Fruit fly (Drosophila melanogaster) whole organism, embryonic: Measurements from ENCODE around the gene Duox.
A peak's percentile ranks its signal among the peaks of the same experiment; 100 is the strongest.

ENCODE experiments used
- ATbp ChIP-seq: fragments of 200-800 bp; sonication (Bioruptor generic); optimal IDR thresholded peaks from 2 replicates; lab custom pipeline; 2017; ENCODE audit warnings: missing biosample characterization, mild to moderate bottlenecking, missing genetic modification characterization, missing genetic modification reagents
- Atf6 ChIP-seq: fragments of 200-800 bp; sonication (Bioruptor generic); IDR thresholded peaks from 2 replicates; pipeline ENCODE4 v1.3.6; 2022; ENCODE audit warnings: missing biosample characterization, missing genetic modification characterization
- B-H1 ChIP-seq: fragments of 200-800 bp; sonication (Bioruptor generic); IDR thresholded peaks from 3 replicates; pipeline ENCODE4 v1.3.6; 2022; ENCODE audit warnings: missing biosample characterization, missing genetic modification characterization
- CG11093 ChIP-seq: fragments of 200-800 bp; sonication (Bioruptor generic); IDR thresholded peaks from 3 replicates; pipeline ENCODE4 v1.3.6; 2022; ENCODE audit warnings: missing biosample characterization, missing genetic modification characterization
- CG12659 ChIP-seq: fragments of 200-800 bp; sonication (Bioruptor generic); optimal IDR thresholded peaks from 3 replicates; lab custom pipeline; 2017; ENCODE audit warnings: mild to moderate bottlenecking, missing biosample characterization, missing genetic modification reagents, missing genetic modification characterization
- CG12744 ChIP-seq: fragments of 200-800 bp; sonication (Bioruptor generic); optimal IDR thresholded peaks from 2 replicates; lab custom pipeline; 2016; ENCODE audit warnings: missing biosample characterization, missing genetic modification characterization
- CG13296 ChIP-seq: fragments of 200-800 bp; sonication (Bioruptor generic); optimal IDR thresholded peaks from 3 replicates; lab custom pipeline; 2018; ENCODE audit warnings: missing biosample characterization, mild to moderate bottlenecking, missing genetic modification characterization
- CG17802 ChIP-seq: fragments of 200-800 bp; sonication (Bioruptor generic); optimal IDR thresholded peaks from 2 replicates; lab custom pipeline; 2018; ENCODE audit warnings: missing biosample characterization, mild to moderate bottlenecking, missing genetic modification characterization, moderate library complexity
- CG17829 ChIP-seq: fragments of 200-800 bp; optimal IDR thresholded peaks from 2 replicates; lab custom pipeline; 2019; ENCODE audit warnings: missing biosample characterization, mild to moderate bottlenecking, missing genetic modification characterization, moderate library complexity
- CG18011 ChIP-seq: fragments of 200-800 bp; sonication (Bioruptor generic); optimal IDR thresholded peaks from 2 replicates; lab custom pipeline; 2017; ENCODE audit warnings: missing biosample characterization, missing genetic modification characterization, mild to moderate bottlenecking, moderate library complexity, missing genotype
- CG2199 ChIP-seq: fragments of 200-800 bp; sonication (Bioruptor generic); IDR thresholded peaks from 3 replicates; pipeline ENCODE4 v1.3.6; 2022; ENCODE audit warnings: missing biosample characterization, missing genetic modification characterization
- CG30431 ChIP-seq: fragments of 200-800 bp; sonication (Bioruptor generic); optimal IDR thresholded peaks from 2 replicates; lab custom pipeline; 2017; ENCODE audit warnings: missing biosample characterization, missing genetic modification characterization
- CG32772 ChIP-seq: fragments of 200-800 bp; sonication (Bioruptor generic); IDR thresholded peaks from 2 replicates; pipeline ENCODE4 v1.3.6; 2022; ENCODE audit warnings: missing biosample characterization, missing genetic modification characterization
- CG6765 ChIP-seq: fragments of 200-800 bp; sonication (Bioruptor generic); optimal IDR thresholded peaks from 3 replicates; lab custom pipeline; 2017; ENCODE audit warnings: missing biosample characterization, mild to moderate bottlenecking, missing genetic modification characterization
- CG6791 ChIP-seq: fragments of 200-800 bp; sonication (Bioruptor generic); IDR thresholded peaks from 3 replicates; pipeline ENCODE4 v1.3.6; 2022; ENCODE audit warnings: missing biosample characterization, missing genetic modification characterization; ENCODE audit not compliant: partially characterized antibody
- CG7928 ChIP-seq: fragments of 200-800 bp; sonication (Bioruptor generic); optimal IDR thresholded peaks from 2 replicates; lab custom pipeline; 2017; ENCODE audit warnings: missing biosample characterization, mild to moderate bottlenecking, missing genetic modification characterization
- CG7987 ChIP-seq: fragments of 200-800 bp; sonication (Bioruptor generic); optimal IDR thresholded peaks from 2 replicates; lab custom pipeline; 2018; ENCODE audit warnings: missing biosample characterization, mild to moderate bottlenecking, missing genetic modification characterization, moderate library complexity
- CG8281 ChIP-seq: fragments of 200-800 bp; sonication (Bioruptor generic); optimal IDR thresholded peaks from 2 replicates; lab custom pipeline; 2018; ENCODE audit warnings: missing biosample characterization, mild to moderate bottlenecking, missing genetic modification characterization, moderate library complexity
- CG9437 ChIP-seq: fragments of 200-800 bp; sonication (Bioruptor generic); optimal IDR thresholded peaks from 2 replicates; lab custom pipeline; 2018; ENCODE audit warnings: missing biosample characterization, mild to moderate bottlenecking, missing genetic modification characterization
- CoRest ChIP-seq: fragments of 200-800 bp; sonication (Bioruptor generic); optimal IDR thresholded peaks from 3 replicates; lab custom pipeline; 2018; ENCODE audit warnings: missing biosample characterization, mild to moderate bottlenecking, missing genetic modification characterization, moderate library complexity
- CrebB ChIP-seq: fragments of 200-800 bp; sonication (Bioruptor generic); optimal IDR thresholded peaks from 3 replicates; lab custom pipeline; 2018; ENCODE audit warnings: missing biosample characterization, mild to moderate bottlenecking, missing genetic modification characterization
- HLH54F ChIP-seq: fragments of 200-800 bp; sonication (Bioruptor generic); optimal IDR thresholded peaks from 3 replicates; lab custom pipeline; 2016; ENCODE audit warnings: missing biosample characterization, missing genetic modification characterization
- Lim3 ChIP-seq: fragments of 200-800 bp; sonication (Bioruptor generic); IDR thresholded peaks from 2 replicates; pipeline ENCODE4 v1.3.6; 2022; ENCODE audit warnings: missing biosample characterization, missing genetic modification characterization
- Mrtf ChIP-seq: fragments of 200-800 bp; sonication (Bioruptor generic); IDR thresholded peaks from 3 replicates; pipeline ENCODE4 v1.3.6; 2022; ENCODE audit warnings: missing biosample characterization, missing genetic modification characterization
- NFAT ChIP-seq: fragments of 200-800 bp; sonication (Bioruptor generic); IDR thresholded peaks from 2 replicates; pipeline ENCODE4 v1.3.6; 2022; ENCODE audit warnings: missing biosample characterization, missing genetic modification characterization
- Pdp1 ChIP-seq, 2 experiments: fragments of 200-800 bp; sonication (Bioruptor generic); optimal IDR thresholded peaks; 3 replicates each; lab custom pipeline; 2016; ENCODE audit warnings: missing biosample characterization in 2 of 2, missing genetic modification characterization in 2 of 2, mild to moderate bottlenecking in 1 of 2, moderate library complexity in 1 of 2
- Vsx1 ChIP-seq: fragments of 200-800 bp; sonication (Bioruptor generic); optimal IDR thresholded peaks from 2 replicates; lab custom pipeline; 2017; ENCODE audit warnings: missing biosample characterization, mild to moderate bottlenecking, missing genetic modification characterization, missing genetic modification reagents
- bcd ChIP-seq: fragments of 200-800 bp; sonication (Bioruptor generic); optimal IDR thresholded peaks from 2 replicates; lab custom pipeline; 2017; ENCODE audit warnings: missing biosample characterization, mild to moderate bottlenecking, missing genetic modification characterization
- dmrt11E ChIP-seq: fragments of 200-800 bp; sonication (Bioruptor generic); optimal IDR thresholded peaks from 3 replicates; lab custom pipeline; 2018; ENCODE audit warnings: missing biosample characterization, mild to moderate bottlenecking, missing genetic modification characterization, moderate library complexity
- dpn ChIP-seq, 2 experiments: fragments of 200-800 bp; sonication (Bioruptor generic); optimal IDR thresholded peaks; 3 replicates each; lab custom pipeline; 2016; ENCODE audit warnings: missing biosample characterization in 2 of 2, missing genetic modification characterization in 2 of 2
- dysf ChIP-seq: fragments of 200-800 bp; sonication (Bioruptor generic); IDR thresholded peaks from 3 replicates; pipeline ENCODE4 v1.3.6; 2022; ENCODE audit warnings: missing biosample characterization, missing genetic modification characterization
- fd96Cb ChIP-seq: fragments of 200-800 bp; sonication (Bioruptor generic); optimal IDR thresholded peaks from 2 replicates; lab custom pipeline; 2018; ENCODE audit warnings: missing biosample characterization, mild to moderate bottlenecking, missing genetic modification characterization, moderate library complexity
- gcm ChIP-seq: fragments of 200-800 bp; sonication (Bioruptor generic); optimal IDR thresholded peaks from 2 replicates; lab custom pipeline; 2019; ENCODE audit warnings: missing biosample characterization, mild to moderate bottlenecking, missing genetic modification characterization, moderate library complexity
- gfzf ChIP-seq: fragments of 200-800 bp; sonication (Bioruptor generic); optimal IDR thresholded peaks from 2 replicates; lab custom pipeline; 2016; ENCODE audit warnings: missing biosample characterization, mild to moderate bottlenecking, missing genetic modification characterization, moderate library complexity
- grn ChIP-seq: fragments of 200-800 bp; sonication (Bioruptor generic); optimal IDR thresholded peaks from 3 replicates; lab custom pipeline; 2017; ENCODE audit warnings: missing biosample characterization, missing genetic modification characterization
- kni ChIP-seq: fragments of 200-800 bp; sonication (Bioruptor generic); optimal IDR thresholded peaks from 3 replicates; lab custom pipeline; 2017; ENCODE audit warnings: mild to moderate bottlenecking, missing biosample characterization, missing genetic modification reagents, missing genetic modification characterization
- maf-S ChIP-seq: fragments of 200-800 bp; sonication (Bioruptor generic); optimal IDR thresholded peaks from 2 replicates; lab custom pipeline; 2016; ENCODE audit warnings: missing biosample characterization, missing genetic modification characterization
- pho ChIP-seq: fragments of 200-800 bp; sonication (Bioruptor generic); optimal IDR thresholded peaks from 2 replicates; lab custom pipeline; 2016; ENCODE audit warnings: missing biosample characterization, missing genetic modification characterization
- prd ChIP-seq, 3 experiments: fragments of >200 bp in 2 of 3; fragments of 200-800 bp in 1 of 3; sonication (Bioruptor generic) in 1 of 3; optimal IDR thresholded peaks in 2 of 3; IDR thresholded peaks in 1 of 3; 2 replicates in 2 of 3; 3 replicates in 1 of 3; pipeline versions ENCODE4 v1.3.6 to Lab custom; 2017 to 2022; ENCODE audit warnings: missing biosample characterization in 1 of 3, missing genetic modification characterization in 1 of 3
- salm ChIP-seq: fragments of 200-800 bp; sonication (Bioruptor generic); optimal IDR thresholded peaks from 2 replicates; lab custom pipeline; 2018; ENCODE audit warnings: missing biosample characterization, mild to moderate bottlenecking, missing genetic modification characterization
- sd ChIP-seq: fragments of 200-800 bp; sonication (Bioruptor generic); optimal IDR thresholded peaks from 3 replicates; lab custom pipeline; 2018; ENCODE audit warnings: missing biosample characterization, mild to moderate bottlenecking, missing genetic modification characterization, moderate library complexity
- tll ChIP-seq, 2 experiments: fragments of 200-800 bp in 1 of 2; fragments of >200 bp in 1 of 2; sonication (Bioruptor generic) in 1 of 2; optimal IDR thresholded peaks; 2 replicates each; lab custom pipeline; 2017 to 2019; ENCODE audit warnings: missing biosample characterization in 2 of 2, missing genetic modification characterization in 2 of 2, mild to moderate bottlenecking in 1 of 2, moderate library complexity in 1 of 2
- trh ChIP-seq: fragments of 200-800 bp; sonication (Bioruptor generic); optimal IDR thresholded peaks from 2 replicates; lab custom pipeline; 2016; ENCODE audit warnings: missing biosample characterization, missing genetic modification characterization
- ttk ChIP-seq: fragments of 200-800 bp; sonication (Bioruptor generic); IDR thresholded peaks from 2 replicates; pipeline ENCODE4 v2.1.2; 2022; ENCODE audit warnings: missing biosample characterization, missing genetic modification characterization
- vvl ChIP-seq: fragments of 200-800 bp; sonication (Bioruptor generic); IDR thresholded peaks from 2 replicates; pipeline ENCODE4 v1.3.6; 2022; ENCODE audit warnings: missing biosample characterization, missing genetic modification characterization
- zen2 ChIP-seq: fragments of 200-800 bp; sonication (Bioruptor generic); IDR thresholded peaks from 3 replicates; pipeline ENCODE4 v1.3.6; 2022; ENCODE audit warnings: missing biosample characterization, missing genetic modification characterization; ENCODE audit not compliant: partially characterized antibody

Duox gene

dm6 chr2L:2861885-2862620 lies 32.0 kb upstream of the Duox start (continued):
- TF ChIP-seq CoRest: no peak
- peak; percentile 8 for TF ChIP-seq grn
- no peak for TF ChIP-seq ttk (GFP tag; lab: Robert Waterston, UW)
- TF ChIP-seq CG9437 (GFP tag; lab: Kevin White, UChicago): no peak
- TF ChIP-seq Vsx1 (GFP tag; lab: Kevin White, UChicago): no peak
- TF ChIP-seq CG7928 (GFP tag; lab: Kevin White, UChicago): no peak
- TF ChIP-seq dpn (GFP tag; optimal IDR thresholded peaks at IDR 0.05; lab: Kevin White, UChicago): no peak
- no peak for TF ChIP-seq CG30431
- no peak for TF ChIP-seq CG12744 (GFP tag; lab: Kevin White, UChicago)
- no peak for TF ChIP-seq gfzf
- no peak for TF ChIP-seq prd (optimal IDR thresholded peaks at IDR 0.05; lab: Kevin White, UChicago)
- 0 out of 3 replicates have a peak, but pooled peaks have one; percentile 3 for TF ChIP-seq prd (GFP tag; IDR thresholded peaks at IDR 0.05; lab: Robert Waterston, UW)
- TF ChIP-seq maf-S (GFP tag; lab: Kevin White, UChicago): no peak
- peak; percentile 68; the same call in 2 of the 3 replicates for TF ChIP-seq CG6791
- no peak for TF ChIP-seq Lim3 (GFP tag; lab: Robert Waterston, UW)
- 0 out of 3 replicates have a peak, but pooled peaks have one; percentile 14 for TF ChIP-seq CG2199 (GFP tag; lab: Robert Waterston, UW)
- no peak for TF ChIP-seq CG7987 (GFP tag; lab: Kevin White, UChicago)
- peak; percentile 75 for TF ChIP-seq sd (tag; lab: Kevin White, UChicago)
- TF ChIP-seq vvl: peak; percentile 58; the same call in 1 of the 2 replicates
- no peak for TF ChIP-seq dysf (GFP tag; lab: Robert Waterston, UW)

dm6 chr2L:2861140-2861884 lies 31.3 kb upstream of the Duox start:
- TF ChIP-seq HLH54F: no peak
- TF ChIP-seq CG17829 (tag; lab: Kevin White, UChicago): no peak
- peak; percentile 12 for TF ChIP-seq salm (tag; lab: Kevin White, UChicago)
- TF ChIP-seq CG11093: no peak
- TF ChIP-seq Pdp1 (GFP tag; optimal IDR thresholded peaks at IDR 0.05; lab: Kevin White, UChicago): peak in 1 of 2 experiments; percentile 27
- no peak for TF ChIP-seq CG18011 (GFP tag; lab: Kevin White, UChicago)
- TF ChIP-seq fd96Cb (tag; lab: Kevin White, UChicago): no peak
- no peak for TF ChIP-seq CG12659 (GFP tag; lab: Kevin White, UChicago)
- no peak for TF ChIP-seq B-H1
- TF ChIP-seq kni (GFP tag; lab: Kevin White, UChicago): peak; percentile 96
- TF ChIP-seq ATbp (GFP tag; lab: Kevin White, UChicago): peak; percentile 37
- no peak for TF ChIP-seq CG8281 (tag; lab: Kevin White, UChicago)
- TF ChIP-seq bcd: no peak
- TF ChIP-seq CG32772: 0 out of 2 replicates have a peak, but pooled peaks have one; percentile 25
- no peak for TF ChIP-seq pho
- no peak for TF ChIP-seq trh (GFP tag; lab: Kevin White, UChicago)
- TF ChIP-seq CG17802: no peak
- no peak for TF ChIP-seq tll (GFP tag; optimal IDR thresholded peaks at IDR 0.05; lab: Kevin White, UChicago)
- peak; percentile 35 for TF ChIP-seq CG13296 (GFP tag; lab: Kevin White, UChicago)
- TF ChIP-seq Mrtf (GFP tag; lab: Robert Waterston, UW): no peak
- peak; percentile 29 for TF ChIP-seq gcm
- TF ChIP-seq dmrt11E (tag; lab: Kevin White, UChicago): no peak
- no peak for TF ChIP-seq Atf6
- no peak for TF ChIP-seq zen2
- no peak for TF ChIP-seq CG30431
- TF ChIP-seq NFAT: no peak
- TF ChIP-seq CG6765: no peak
- peak; percentile 48 for TF ChIP-seq CrebB
